3 worm cellular contexts compared by ENCODE assay signal in the genomic region with DNA sequence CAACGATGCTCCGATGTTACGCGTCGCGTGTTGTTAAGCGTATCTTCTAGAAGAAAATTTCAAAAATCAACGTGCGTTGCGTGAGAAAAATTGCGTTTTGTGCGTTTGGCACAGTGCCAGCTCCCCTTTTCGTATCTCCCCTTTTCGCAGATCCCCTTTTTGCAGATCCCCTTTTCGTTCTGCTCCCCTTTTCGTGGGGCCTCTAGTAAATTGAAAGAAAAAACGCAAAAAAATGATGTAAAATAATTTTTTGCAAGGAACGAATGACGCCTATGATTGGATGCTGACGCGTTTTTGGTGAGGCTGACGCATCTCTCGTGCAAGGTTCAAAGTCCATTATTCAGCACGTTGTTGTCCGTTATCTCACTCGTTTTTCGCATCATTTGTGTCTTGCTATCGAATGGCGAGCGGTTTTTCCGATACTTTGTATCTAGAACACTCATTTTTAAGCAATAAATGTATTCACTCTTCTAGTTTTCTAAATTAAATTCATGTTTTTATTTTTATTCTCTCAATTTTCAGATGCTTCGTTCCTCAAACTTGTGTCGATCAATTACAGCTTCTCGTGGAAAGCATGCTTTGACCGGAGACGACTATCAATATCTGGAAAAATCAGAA.
TF ChIP-seq lines count a peak whose summit lies in the region.
"Not testable (repeated sequence)": the region's sequence is repeated elsewhere in the genome, so short reads cannot be mapped to it uniquely, and the experiment has no call there.

Gene cpt-2, plus strand, starts transcription at position 523 of the 618 bp plus-strand sequence.

TF ChIP-seq in whole organism, L1 larva, 84 proteins besides CTCF, POLR2A, EP300 and RAD21 (continued from another document):
- peak; percentile 92 for TF ChIP-seq isw-1 (GFP tag; IDR thresholded peaks at IDR 0.05; lab: Robert Waterston, UW)
- peak; percentile 76 for TF ChIP-seq skn-1 (tag; optimal IDR thresholded peaks at IDR 0.05; lab: Kevin White, UChicago)
- TF ChIP-seq zag-1 (tag; optimal IDR thresholded peaks at IDR 0.05; lab: Kevin White, UChicago) = peak; percentile 80
- TF ChIP-seq nhr-47 (tag; optimal IDR thresholded peaks at IDR 0.05; lab: Kevin White, UChicago) = peak; percentile 96
- peak; percentile 81 for TF ChIP-seq lir-3 (tag; optimal IDR thresholded peaks at IDR 0.05; lab: Kevin White, UChicago; ENCODE audit: poor library complexity)
- peak in 1 of 2 experiments; percentile 86 for TF ChIP-seq mdl-1 (tag; optimal IDR thresholded peaks at IDR 0.05; lab: Kevin White, UChicago)
- TF ChIP-seq swsn-7 (tag; optimal IDR thresholded peaks at IDR 0.05; lab: Kevin White, UChicago) = peak; percentile 91
- peak; percentile 56 for TF ChIP-seq blmp-1 (tag; optimal IDR thresholded peaks at IDR 0.05; lab: Kevin White, UChicago)
- peak; percentile 74 for TF ChIP-seq C16A3.4 (tag; optimal IDR thresholded peaks at IDR 0.05; lab: Kevin White, UChicago)
- peak; percentile 66 for TF ChIP-seq hpl-2 (GFP tag; optimal IDR thresholded peaks at IDR 0.05; lab: Kevin White, UChicago)
- TF ChIP-seq ceh-8 (GFP tag; optimal IDR thresholded peaks at IDR 0.05; lab: Kevin White, UChicago) = peak; percentile 91
- peak; percentile 93 for TF ChIP-seq snu-23 (GFP tag; optimal IDR thresholded peaks at IDR 0.05; lab: Kevin White, UChicago)
- peak; percentile 89 for TF ChIP-seq grh-1 (GFP tag; IDR thresholded peaks at IDR 0.05; lab: Robert Waterston, UW)
- TF ChIP-seq pax-3 (tag; optimal IDR thresholded peaks at IDR 0.05; lab: Kevin White, UChicago) = peak; percentile 72
- TF ChIP-seq lin-35 (GFP tag; optimal IDR thresholded peaks at IDR 0.05; lab: Kevin White, UChicago) = peak; percentile 83 to 90
- TF ChIP-seq fos-1 (tag; optimal IDR thresholded peaks at IDR 0.05; lab: Kevin White, UChicago) = peak; percentile 77
- TF ChIP-seq zip-4 (GFP tag; optimal IDR thresholded peaks at IDR 0.05; lab: Kevin White, UChicago) = peak; percentile 49
- peak; percentile 95 for TF ChIP-seq nhr-19 (GFP tag; conservative IDR thresholded peaks at IDR 0.05; lab: Robert Waterston, UW)
- peak; percentile 91 for TF ChIP-seq dsc-1 (tag; optimal IDR thresholded peaks at IDR 0.05; lab: Kevin White, UChicago)
- peak; percentile 76 for TF ChIP-seq unc-98 (GFP tag; IDR thresholded peaks at IDR 0.05; lab: Robert Waterston, UW)
- peak; percentile 84 for TF ChIP-seq lin-13 (GFP tag; optimal IDR thresholded peaks at IDR 0.05; lab: Kevin White, UChicago)
- peak in 1 of 2 experiments; percentile 69 for TF ChIP-seq ztf-11 (tag; optimal IDR thresholded peaks at IDR 0.05; lab: Kevin White, UChicago)
- peak; percentile 94 for TF ChIP-seq nhr-71 (tag; optimal IDR thresholded peaks at IDR 0.05; lab: Kevin White, UChicago)
- TF ChIP-seq sup-37 (GFP tag; optimal IDR thresholded peaks at IDR 0.05; lab: Kevin White, UChicago) = peak; percentile 46
- peak; percentile 64 for TF ChIP-seq ztf-4 (tag; optimal IDR thresholded peaks at IDR 0.05; lab: Kevin White, UChicago)
- TF ChIP-seq jun-1 (tag; optimal IDR thresholded peaks at IDR 0.05; lab: Kevin White, UChicago) = peak; percentile 85
- peak; percentile 85 for TF ChIP-seq unc-86 (tag; optimal IDR thresholded peaks at IDR 0.05; lab: Kevin White, UChicago)
- peak; percentile 93 for TF ChIP-seq nhr-90 (tag; optimal IDR thresholded peaks at IDR 0.05; lab: Kevin White, UChicago; ENCODE audit: poor library complexity)
- peak; percentile 94 for TF ChIP-seq unc-130 (tag; optimal IDR thresholded peaks at IDR 0.05; lab: Kevin White, UChicago)
- TF ChIP-seq fkh-8 (tag; optimal IDR thresholded peaks at IDR 0.05; lab: Kevin White, UChicago) = peak; percentile 79
- TF ChIP-seq dpl-1 (GFP tag; optimal IDR thresholded peaks at IDR 0.05; lab: Kevin White, UChicago) = peak; percentile 67 to 82 (median 81)
- TF ChIP-seq lin-15B (tag; optimal IDR thresholded peaks at IDR 0.05; lab: Kevin White, UChicago) = peak; percentile 81

TF ChIP-seq in whole organism, L4 larva, 104 proteins besides CTCF, POLR2A, EP300 and RAD21 (continued from another document):
- TF ChIP-seq hlh-11 (tag; optimal IDR thresholded peaks at IDR 0.05; lab: Kevin White, UChicago) (peak; percentile 85), F10B5.3 (tag; optimal IDR thresholded peaks at IDR 0.05; lab: Kevin White, UChicago) (peak; percentile 43), mep-1 (tag; optimal IDR thresholded peaks at IDR 0.05; lab: Kevin White, UChicago) (peak; percentile 86), lsy-2 (tag; optimal IDR thresholded peaks at IDR 0.05; lab: Kevin White, UChicago) (peak; percentile 49 to 92), hif-1 (tag; optimal IDR thresholded peaks at IDR 0.05; lab: Kevin White, UChicago) (peak in 1 of 2 experiments; percentile 57), ctbp-1 (GFP tag; IDR thresholded peaks at IDR 0.05; lab: Robert Waterston, UW) (peak; percentile 91), duxl-1 (tag; optimal IDR thresholded peaks at IDR 0.05; lab: Kevin White, UChicago; ENCODE audit: poor library complexity) (peak; percentile 76), lin-13 (GFP tag; optimal IDR thresholded peaks at IDR 0.05; lab: Kevin White, UChicago) (peak; percentile 57), pha-4 (GFP tag; IDR thresholded peaks at IDR 0.05; lab: Robert Waterston, UW) (peak; percentile 75; the same call in 1 of the 2 replicates), set-16 (GFP tag; IDR thresholded peaks at IDR 0.05; lab: Robert Waterston, UW) (peak; percentile 40; the same call in 1 of the 2 replicates), nhr-28 (tag; optimal IDR thresholded peaks at IDR 0.05; lab: Kevin White, UChicago) (peak; percentile 96), rbr-2 (tag; optimal IDR thresholded peaks at IDR 0.05; lab: Kevin White, UChicago) (peak; percentile 88), mdt-29 (GFP tag; IDR thresholded peaks at IDR 0.05; lab: Robert Waterston, UW) (peak; percentile 85), T26A8.4 (GFP tag; IDR thresholded peaks at IDR 0.05; lab: Robert Waterston, UW) (peak; percentile 93), nhr-6 (tag; optimal IDR thresholded peaks at IDR 0.05; lab: Kevin White, UChicago) (peak; percentile 25), nhr-41 (GFP tag; IDR thresholded peaks at IDR 0.05; lab: Robert Waterston, UW) (peak; percentile 45; the same call in 1 of the 2 replicates), ceh-20 (GFP tag; IDR thresholded peaks at IDR 0.05; lab: Robert Waterston, UW) (peak; percentile 94), ceh-44 (GFP tag; IDR thresholded peaks at IDR 0.05; lab: Robert Waterston, UW) (peak; percentile 86), F49E8.2 (tag; optimal IDR thresholded peaks at IDR 0.05; lab: Kevin White, UChicago; ENCODE audit: borderline replicate concordance) (peak; percentile 61), ZK337.2 (GFP tag; IDR thresholded peaks at IDR 0.05; lab: Robert Waterston, UW) (peak; percentile 88), hlh-30 (tag; optimal IDR thresholded peaks at IDR 0.05; lab: Kevin White, UChicago; ENCODE audit: insufficient read depth) (peak; percentile 70), madf-5 (GFP tag; IDR thresholded peaks at IDR 0.05; lab: Robert Waterston, UW) (0 out of 4 replicates have a peak, but pooled peaks of 1 of the 2 experiments have one; percentile 58), madf-9 (GFP tag; conservative IDR thresholded peaks at IDR 0.05; lab: Robert Waterston, UW) (peak; percentile 68; the same call in 1 of the 2 replicates), unc-62 (GFP tag; optimal IDR thresholded peaks at IDR 0.05 in 1 of 2; lab: Kevin White, UChicago) (peak in 1 of 2 experiments; percentile 97), jun-1 (tag; optimal IDR thresholded peaks at IDR 0.05; lab: Kevin White, UChicago) (peak; percentile 40), dmd-6 (GFP tag; IDR thresholded peaks at IDR 0.05; lab: Robert Waterston, UW) (peak; percentile 94), F37D6.2 (tag; optimal IDR thresholded peaks at IDR 0.05; lab: Kevin White, UChicago) (peak; percentile 74), T20F7.1 (GFP tag; optimal IDR thresholded peaks at IDR 0.05; lab: Kevin White, UChicago) (peak; percentile 79)
- not testable (repeated sequence) for TF ChIP-seq pha-4, unc-62 (tag; optimal IDR thresholded peaks at IDR 0.05; lab: Kevin White, UChicago)
TF ChIP-seq in whole organism, L4 larva: peak in this region for 61; not testable (repeated sequence) for 43.

TF ChIP-seq in whole organism, young adult, 124 proteins besides CTCF, POLR2A, EP300 and RAD21 (continued from another document):
- peak; percentile 68 for TF ChIP-seq ceh-27 (GFP tag; optimal IDR thresholded peaks at IDR 0.05; lab: Kevin White, UChicago)
